Worm (Caenorhabditis elegans) whole organism, young adult: ENCODE measurements around the gene chil-11.

Source experiments
- B0261.1 ChIP-seq: sonication (generic microtip); optimal IDR thresholded peaks from 2 replicates; lab custom pipeline; 2016; ENCODE audit warnings: mild to moderate bottlenecking, missing genetic modification characterization, moderate library complexity, missing compliant biosample characterization
- C06A6.2 ChIP-seq: fragments of 200-800 bp; sonication (Bioruptor generic); conservative IDR thresholded peaks from 2 replicates; pipeline ENCODE4 v1.3.6; 2022; ENCODE audit warnings: missing genetic modification characterization, missing compliant biosample characterization
- D2030.7 ChIP-seq: fragments of 200-800 bp; sonication (Bioruptor generic); IDR thresholded peaks from 2 replicates; pipeline ENCODE4 v1.3.6; 2022; ENCODE audit warnings: missing genetic modification reagents, missing genetic modification characterization, missing compliant biosample characterization
- F22D6.2 ChIP-seq: sonication (generic microtip); optimal IDR thresholded peaks from 2 replicates; lab custom pipeline; 2016; ENCODE audit warnings: mild to moderate bottlenecking, missing genetic modification characterization, missing compliant biosample characterization
- F37B4.10 ChIP-seq: fragments of 200-800 bp; sonication (Bioruptor generic); IDR thresholded peaks from 2 replicates; pipeline ENCODE4 v1.3.6; 2022; ENCODE audit warnings: missing genetic modification characterization, missing compliant biosample characterization
- F39B2.1 ChIP-seq: fragments of 200-800 bp; sonication (Bioruptor generic); IDR thresholded peaks from 2 replicates; pipeline ENCODE4 v1.3.6; 2022; ENCODE audit warnings: missing genetic modification reagents, missing genetic modification characterization, missing compliant biosample characterization
- F52B5.7 ChIP-seq: sonication (generic microtip); optimal IDR thresholded peaks from 2 replicates; lab custom pipeline; 2016; ENCODE audit warnings: mild to moderate bottlenecking, missing genetic modification characterization, missing compliant biosample characterization
- F55B11.4 ChIP-seq: sonication (generic microtip); optimal IDR thresholded peaks from 2 replicates; lab custom pipeline; 2016; ENCODE audit warnings: missing compliant biosample characterization, missing genetic modification characterization, borderline replicate concordance; ENCODE audit not compliant: insufficient read depth
- F57A8.1 ChIP-seq: fragments of 200-800 bp; sonication (Bioruptor generic); optimal IDR thresholded peaks from 2 replicates; lab custom pipeline; 2018; ENCODE audit warnings: mild to moderate bottlenecking, missing genetic modification characterization, moderate library complexity, missing compliant biosample characterization
- F57C9.4 ChIP-seq: sonication (generic microtip); optimal IDR thresholded peaks from 2 replicates; lab custom pipeline; 2017; ENCODE audit warnings: mild to moderate bottlenecking, missing genetic modification characterization, missing compliant biosample characterization
- T26A5.8 ChIP-seq: sonication (generic microtip); optimal IDR thresholded peaks from 2 replicates; lab custom pipeline; 2016; ENCODE audit warnings: missing genetic modification characterization, missing compliant biosample characterization
- Y53G8AR.9 ChIP-seq: fragments of 200-800 bp; sonication (Bioruptor generic); conservative IDR thresholded peaks from 2 replicates; pipeline ENCODE4 v1.3.6; 2022; ENCODE audit warnings: missing genetic modification reagents, missing genetic modification characterization, missing compliant biosample characterization
- Y56A3A.18 ChIP-seq: fragments of 200-800 bp; sonication (Bioruptor generic); IDR thresholded peaks from 2 replicates; pipeline ENCODE4 v1.3.6; 2022; ENCODE audit warnings: missing genetic modification reagents, missing genetic modification characterization, missing compliant biosample characterization
- Y79H2A.3 ChIP-seq: fragments of 200-800 bp; sonication (Bioruptor generic); conservative IDR thresholded peaks from 2 replicates; pipeline ENCODE4 v1.3.6; 2022; ENCODE audit warnings: missing genetic modification reagents, missing genetic modification characterization, missing compliant biosample characterization
- aptf-2 ChIP-seq: fragments of 200-800 bp; sonication (Bioruptor generic); conservative IDR thresholded peaks from 2 replicates; pipeline ENCODE4 v1.3.6; 2022; ENCODE audit warnings: missing genetic modification reagents, missing genetic modification characterization, missing compliant biosample characterization
- athp-1 ChIP-seq: sonication (generic microtip); optimal IDR thresholded peaks from 2 replicates; lab custom pipeline; 2017; ENCODE audit warnings: mild to moderate bottlenecking, missing genetic modification characterization, missing compliant biosample characterization
- attf-3 ChIP-seq: fragments of 200-800 bp; sonication (Bioruptor generic); conservative IDR thresholded peaks from 2 replicates; pipeline ENCODE4 v1.3.6; 2022; ENCODE audit warnings: missing genetic modification reagents, missing genetic modification characterization, missing compliant biosample characterization
- bed-1 ChIP-seq: fragments of 200-800 bp; sonication (Bioruptor generic); IDR thresholded peaks from 2 replicates; pipeline ENCODE4 v1.3.6; 2022; ENCODE audit warnings: missing genetic modification reagents, missing genetic modification characterization, missing compliant biosample characterization
- ceh-40 ChIP-seq: fragments of 200-800 bp; sonication (Bioruptor generic); IDR thresholded peaks from 2 replicates; pipeline ENCODE4 v1.3.6; 2022; ENCODE audit warnings: missing genetic modification characterization, missing compliant biosample characterization
- ceh-58 ChIP-seq: fragments of 200-800 bp; sonication (Bioruptor generic); IDR thresholded peaks from 2 replicates; pipeline ENCODE4 v1.3.6; 2022; ENCODE audit warnings: missing genetic modification characterization, missing compliant biosample characterization
- ceh-79 ChIP-seq: sonication (generic microtip); optimal IDR thresholded peaks from 2 replicates; lab custom pipeline; 2017; ENCODE audit warnings: mild to moderate bottlenecking, missing genetic modification characterization, missing compliant biosample characterization
- die-1 ChIP-seq: sonication (generic microtip); optimal IDR thresholded peaks from 2 replicates; lab custom pipeline; 2016; ENCODE audit warnings: missing genotype, mild to moderate bottlenecking, missing genetic modification characterization, missing compliant biosample characterization
- dox-1 ChIP-seq: fragments of 200-800 bp; sonication (Bioruptor generic); IDR thresholded peaks from 2 replicates; pipeline ENCODE4 v1.3.6; 2022; ENCODE audit warnings: missing genetic modification reagents, missing genetic modification characterization, missing compliant biosample characterization
- dpff-1 ChIP-seq: sonication (generic microtip); optimal IDR thresholded peaks from 2 replicates; lab custom pipeline; 2017; ENCODE audit warnings: mild to moderate bottlenecking, missing genetic modification characterization, missing compliant biosample characterization
- dpl-1 ChIP-seq: fragments of 150-350 bp; optimal IDR thresholded peaks from 2 replicates; lab custom pipeline; 2014; ENCODE audit warnings: missing biosample characterization, missing genetic modification reagents, missing genetic modification characterization
- efl-1 ChIP-seq: fragments of 150-350 bp; optimal IDR thresholded peaks from 2 replicates; lab custom pipeline; 2014; ENCODE audit warnings: missing biosample characterization, missing genetic modification reagents, missing genetic modification characterization
- egl-18 ChIP-seq: fragments of 200-800 bp; sonication (Bioruptor generic); IDR thresholded peaks from 2 replicates; pipeline ENCODE4 v1.3.6; 2022; ENCODE audit warnings: missing genetic modification reagents, missing genetic modification characterization, missing compliant biosample characterization
- egrh-3 ChIP-seq: fragments of 200-800 bp; sonication (Bioruptor generic); IDR thresholded peaks from 2 replicates; pipeline ENCODE4 v1.3.6; 2022; ENCODE audit warnings: missing genetic modification reagents, missing genetic modification characterization, missing compliant biosample characterization
- ekl-4 ChIP-seq: fragments of 200-800 bp; sonication (Bioruptor generic); IDR thresholded peaks from 2 replicates; pipeline ENCODE4 v1.3.6; 2022; ENCODE audit warnings: missing genetic modification reagents, missing genetic modification characterization, missing compliant biosample characterization
- ets-4 ChIP-seq: fragments of 200-800 bp; sonication (Bioruptor generic); optimal IDR thresholded peaks from 2 replicates; lab custom pipeline; 2018; ENCODE audit warnings: mild to moderate bottlenecking, missing genetic modification characterization, missing compliant biosample characterization
- hlh-12 ChIP-seq: sonication (generic microtip); optimal IDR thresholded peaks from 2 replicates; lab custom pipeline; 2016; ENCODE audit warnings: missing genetic modification characterization, missing compliant biosample characterization
- hmg-1.2 ChIP-seq: fragments of 200-800 bp; sonication (Bioruptor generic); IDR thresholded peaks from 2 replicates; pipeline ENCODE4 v1.3.6; 2022; ENCODE audit warnings: missing genetic modification reagents, missing genetic modification characterization, missing compliant biosample characterization
- hsf-1 ChIP-seq: fragments of 200-800 bp; sonication (Bioruptor generic); IDR thresholded peaks from 2 replicates; pipeline ENCODE4 v1.3.6; 2022; ENCODE audit warnings: missing genetic modification reagents, missing genetic modification characterization, missing compliant biosample characterization
- lin-35 ChIP-seq, 3 experiments: fragments of 150-350 bp in 2 of 3; sonication (generic microtip) in 1 of 3; optimal IDR thresholded peaks; 2 replicates each; lab custom pipeline; 2014 to 2018; ENCODE audit warnings: missing biosample characterization in 3 of 3, missing genetic modification characterization in 3 of 3, missing genetic modification reagents in 3 of 3
- lin-40 ChIP-seq: sonication (generic microtip); optimal IDR thresholded peaks from 2 replicates; lab custom pipeline; 2016; ENCODE audit warnings: missing genetic modification characterization, mild to moderate bottlenecking, missing compliant biosample characterization, missing genotype, missing genetic modification reagents
- lin-54 ChIP-seq: fragments of 200-800 bp; sonication (Bioruptor generic); optimal IDR thresholded peaks from 2 replicates; lab custom pipeline; 2018; ENCODE audit warnings: mild to moderate bottlenecking, missing genetic modification characterization, missing compliant biosample characterization
- lir-1 ChIP-seq: fragments of 200-800 bp; sonication (Bioruptor generic); conservative IDR thresholded peaks from 2 replicates; pipeline ENCODE4 v1.3.6; 2022; ENCODE audit warnings: missing genetic modification reagents, missing genetic modification characterization, missing compliant biosample characterization
- lsl-1 ChIP-seq: fragments of 200-800 bp; sonication (Bioruptor generic); optimal IDR thresholded peaks from 2 replicates; lab custom pipeline; 2018; ENCODE audit warnings: mild to moderate bottlenecking, missing genetic modification characterization, moderate library complexity, missing compliant biosample characterization
- madf-3 ChIP-seq: fragments of 200-800 bp; sonication (Bioruptor generic); IDR thresholded peaks from 2 replicates; pipeline ENCODE4 v1.3.6; 2022; ENCODE audit warnings: missing genetic modification reagents, missing genetic modification characterization, missing compliant biosample characterization
- mcd-1 ChIP-seq: fragments of 200-800 bp; sonication (Bioruptor generic); IDR thresholded peaks from 2 replicates; pipeline ENCODE4 v1.3.6; 2022; ENCODE audit warnings: missing genetic modification reagents, missing genetic modification characterization, missing compliant biosample characterization
- mes-4 ChIP-seq: sonication (generic microtip); optimal IDR thresholded peaks from 2 replicates; lab custom pipeline; 2016; ENCODE audit warnings: missing genotype, missing genetic modification characterization, missing compliant biosample characterization
- nhr-27 ChIP-seq: fragments of 200-800 bp; sonication (Bioruptor generic); optimal IDR thresholded peaks from 2 replicates; lab custom pipeline; 2018; ENCODE audit warnings: mild to moderate bottlenecking, missing genetic modification characterization, moderate library complexity, missing compliant biosample characterization
- sdz-38 ChIP-seq: sonication (generic microtip); optimal IDR thresholded peaks from 2 replicates; lab custom pipeline; 2016; ENCODE audit warnings: missing genotype, missing genetic modification characterization, missing compliant biosample characterization
- sea-2 ChIP-seq: fragments of 200-800 bp; sonication (Bioruptor generic); IDR thresholded peaks from 2 replicates; pipeline ENCODE4 v1.3.6; 2022; ENCODE audit warnings: missing genetic modification characterization, missing compliant biosample characterization
- unc-130 ChIP-seq: sonication (generic microtip); optimal IDR thresholded peaks from 2 replicates; lab custom pipeline; 2016; ENCODE audit warnings: missing genetic modification reagents, missing genetic modification characterization, missing compliant biosample characterization
- unc-62 ChIP-seq: fragments of 150-350 bp; optimal IDR thresholded peaks from 2 replicates; lab custom pipeline; 2014; ENCODE audit warnings: missing biosample characterization, missing genetic modification reagents, missing genetic modification characterization
- ztf-6 ChIP-seq: fragments of 200-800 bp; sonication (Bioruptor generic); IDR thresholded peaks from 2 replicates; pipeline ENCODE4 v1.3.6; 2022; ENCODE audit warnings: missing genetic modification reagents, missing genetic modification characterization, missing compliant biosample characterization

The chil-11 gene

DNA sequence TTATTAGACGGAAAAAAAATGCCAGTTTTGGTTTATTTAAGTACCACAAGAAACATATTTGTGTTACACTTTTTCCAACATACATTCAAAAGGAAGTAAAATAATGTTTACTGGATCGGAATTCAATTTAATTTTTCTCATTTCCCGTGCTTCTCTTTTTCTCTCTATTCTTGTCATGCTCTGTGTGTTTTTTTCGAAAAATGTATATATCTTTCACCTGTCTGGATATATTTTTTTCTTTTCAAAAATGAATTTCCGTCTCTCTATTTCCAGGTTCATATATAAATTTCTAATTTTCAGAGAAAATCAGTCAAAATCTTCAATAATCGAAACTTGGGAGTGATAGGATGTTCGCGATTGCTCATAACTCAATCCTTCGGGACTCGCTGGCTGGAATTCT, 15.8 kb upstream of the chil-11 start, which contains the start of gene H35B03.1:
H35B03.1 (plus strand) TSS at position 301 of the 400 bp plus-strand sequence.
- TF ChIP-seq egl-18 (GFP tag; lab: Robert Waterston, UW) (no peak), ets-4 (GFP tag; lab: Kevin White, UChicago) (no peak), T26A5.8 (tag; lab: Kevin White, UChicago) (no peak), B0261.1 (tag; lab: Kevin White, UChicago) (no peak), F55B11.4 (tag; lab: Kevin White, UChicago) (no peak), lin-54 (GFP tag; lab: Kevin White, UChicago) (no peak), nhr-27 (tag; lab: Kevin White, UChicago) (no peak), ceh-40 (no peak), F22D6.2 (tag; lab: Kevin White, UChicago) (no peak), Y79H2A.3 (no peak), hlh-12 (tag; lab: Kevin White, UChicago) (no peak), athp-1 (tag; lab: Kevin White, UChicago) (no peak), lir-1 (GFP tag; lab: Robert Waterston, UW) (no peak), D2030.7 (GFP tag; lab: Robert Waterston, UW) (no peak), unc-130 (GFP tag; lab: Kevin White, UChicago) (no peak), aptf-2 (no peak), ekl-4 (GFP tag; lab: Robert Waterston, UW) (no peak), attf-3 (GFP tag; lab: Robert Waterston, UW) (no peak), mes-4 (no peak)

DNA sequence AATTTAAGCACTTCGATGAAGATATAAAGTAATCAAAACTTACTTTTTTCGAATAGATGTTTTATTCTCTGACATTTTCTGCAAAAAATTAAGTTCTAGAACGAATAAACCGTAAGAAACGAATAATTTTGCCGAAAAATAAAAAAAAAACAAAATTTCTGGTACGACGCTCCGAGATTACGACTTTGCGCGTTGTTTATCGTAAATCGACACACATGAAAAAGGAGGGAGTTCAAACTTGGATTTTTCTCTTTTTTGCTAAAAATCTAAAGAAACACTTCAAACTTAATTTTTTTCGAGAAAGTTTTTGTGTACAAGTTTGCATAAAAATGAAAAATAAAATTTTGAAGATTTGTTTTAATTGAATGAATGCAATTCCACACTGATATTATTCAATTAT, 9.5 kb upstream of the chil-11 start, which contains the start of gene H35B03.2:
H35B03.2 (minus strand) TSS at position 78 of the 400 bp plus-strand sequence.
- TF ChIP-seq dpl-1 (peak; percentile 79), lsl-1 (GFP tag; lab: Kevin White, UChicago) (no peak), ceh-40 (no peak), aptf-2 (no peak), F55B11.4 (tag; lab: Kevin White, UChicago) (no peak), sdz-38 (tag; lab: Kevin White, UChicago) (no peak), madf-3 (GFP tag; lab: Robert Waterston, UW) (no peak), T26A5.8 (tag; lab: Kevin White, UChicago) (no peak), dox-1 (no peak), Y79H2A.3 (no peak), hmg-1.2 (GFP tag; lab: Robert Waterston, UW) (no peak), sea-2 (GFP tag; lab: Robert Waterston, UW) (no peak), mcd-1 (no peak), bed-1 (GFP tag; lab: Robert Waterston, UW) (no peak), attf-3 (GFP tag; lab: Robert Waterston, UW) (peak; percentile 97), dpff-1 (tag; lab: Kevin White, UChicago) (no peak), ztf-6 (GFP tag; lab: Robert Waterston, UW) (no peak), lin-54 (GFP tag; lab: Kevin White, UChicago) (peak; percentile 92), lir-1 (GFP tag; lab: Robert Waterston, UW) (no peak), F57A8.1 (GFP tag; lab: Kevin White, UChicago) (no peak), unc-62 (GFP tag; lab: Kevin White, UChicago) (no peak), ceh-58 (GFP tag; lab: Robert Waterston, UW) (no peak), lin-35 (GFP tag; optimal IDR thresholded peaks at IDR 0.05; lab: Kevin White, UChicago) (peak in 2 of 3 experiments; percentile 14 to 92), efl-1 (GFP tag; lab: Kevin White, UChicago) (peak; percentile 72), Y53G8AR.9 (GFP tag; lab: Robert Waterston, UW) (no peak), F57C9.4 (tag; lab: Kevin White, UChicago) (no peak), Y56A3A.18 (GFP tag; lab: Robert Waterston, UW) (no peak), F52B5.7 (tag; lab: Kevin White, UChicago) (no peak), die-1 (tag; lab: Kevin White, UChicago) (no peak), lin-40 (tag; lab: Kevin White, UChicago) (no peak), egrh-3 (GFP tag; lab: Robert Waterston, UW) (no peak), C06A6.2 (GFP tag; lab: Robert Waterston, UW) (no peak), F39B2.1 (GFP tag; lab: Robert Waterston, UW) (no peak), hsf-1 (GFP tag; lab: Robert Waterston, UW) (no peak), F37B4.10 (GFP tag; lab: Robert Waterston, UW) (no peak), ceh-79 (tag; lab: Kevin White, UChicago) (no peak)
